Worm (Caenorhabditis elegans) whole organism, L4 larva: ENCODE results near the gene nhr-272.

Experiments used
- F44E2.7 ChIP-seq: fragments of 200-800 bp; sonication (Bioruptor generic); IDR thresholded peaks from 2 replicates; pipeline ENCODE4 v2.1.2; 2022; ENCODE audit warnings: missing genetic modification characterization, missing compliant biosample characterization
- Y75B8A.6 ChIP-seq: fragments of 200-800 bp; sonication (Bioruptor generic); IDR thresholded peaks from 2 replicates; pipeline ENCODE4 v1.3.6; 2022; ENCODE audit warnings: missing genetic modification reagents, missing genetic modification characterization, missing compliant biosample characterization
- aha-1 ChIP-seq: fragments of 150-350 bp; peaks from one replicate; lab custom pipeline; 2014; ENCODE audit warnings: missing biosample characterization, missing genetic modification characterization
- aly-2 ChIP-seq: sonication (generic microtip); optimal IDR thresholded peaks from 2 replicates; lab custom pipeline; 2018; ENCODE audit warnings: missing biosample characterization, missing genetic modification characterization
- ama-1 ChIP-seq: fragments of 150-350 bp; optimal IDR thresholded peaks from 2 replicates; lab custom pipeline; 2014; ENCODE audit warnings: inconsistent platforms, mixed read lengths
- arid-1 ChIP-seq: fragments of 200-800 bp; sonication (Bioruptor generic); conservative IDR thresholded peaks from 2 replicates; pipeline ENCODE4 v1.3.6; 2022; ENCODE audit warnings: missing genetic modification reagents, missing genetic modification characterization, missing compliant biosample characterization
- ceh-28 ChIP-seq: fragments of 150-350 bp; optimal IDR thresholded peaks from 2 replicates; lab custom pipeline; 2014; ENCODE audit warnings: missing biosample characterization, missing genetic modification reagents, missing genetic modification characterization
- ceh-44 ChIP-seq: fragments of 200-800 bp; sonication (Bioruptor generic); IDR thresholded peaks from 2 replicates; pipeline ENCODE4 v1.3.6; 2022; ENCODE audit warnings: missing genetic modification reagents, missing genetic modification characterization, missing compliant biosample characterization
- ceh-62 ChIP-seq: sonication (generic microtip); optimal IDR thresholded peaks from 2 replicates; lab custom pipeline; 2017; ENCODE audit warnings: missing biosample characterization, missing genetic modification characterization
- ctbp-1 ChIP-seq: fragments of 200-800 bp; sonication (Bioruptor generic); IDR thresholded peaks from 2 replicates; pipeline ENCODE4 v1.3.6; 2022; ENCODE audit warnings: missing genetic modification reagents, missing genetic modification characterization, missing compliant biosample characterization
- daf-16 ChIP-seq, 3 experiments: sonication (generic microtip); optimal IDR thresholded peaks; 2 replicates each; lab custom pipeline; 2016 to 2017; ENCODE audit warnings: missing genetic modification characterization in 3 of 3, missing genetic modification reagents in 3 of 3, mild to moderate bottlenecking in 2 of 3, missing compliant biosample characterization in 2 of 3, missing biosample characterization in 1 of 3, moderate library complexity in 1 of 3
- dmd-6 ChIP-seq: fragments of 200-800 bp; sonication (Bioruptor generic); IDR thresholded peaks from 2 replicates; pipeline ENCODE4 v1.3.6; 2022; ENCODE audit warnings: missing genetic modification reagents, missing genetic modification characterization, missing compliant biosample characterization
- dmd-8 ChIP-seq: fragments of 200-800 bp; sonication (Bioruptor generic); IDR thresholded peaks from 2 replicates; pipeline ENCODE4 v1.3.6; 2022; ENCODE audit warnings: missing genetic modification characterization, missing compliant biosample characterization
- dmd-9 ChIP-seq: fragments of 200-800 bp; sonication (Bioruptor generic); IDR thresholded peaks from 2 replicates; pipeline ENCODE4 v1.3.6; 2022; ENCODE audit warnings: missing genetic modification reagents, missing genetic modification characterization, missing compliant biosample characterization
- duxl-1 ChIP-seq: sonication (generic microtip); optimal IDR thresholded peaks from 2 replicates; lab custom pipeline; 2016; ENCODE audit warnings: mild to moderate bottlenecking, missing genetic modification characterization, moderate library complexity, missing compliant biosample characterization; ENCODE audit not compliant: poor library complexity
- dve-1 ChIP-seq: sonication (generic microtip); optimal IDR thresholded peaks from 2 replicates; lab custom pipeline; 2017; ENCODE audit warnings: antibody characterized with exemption, mild to moderate bottlenecking, missing genetic modification characterization, missing compliant biosample characterization; ENCODE audit not compliant: insufficient read depth
- egl-27 ChIP-seq: sonication (generic microtip); optimal IDR thresholded peaks from 3 replicates; lab custom pipeline; 2017; ENCODE audit warnings: missing biosample characterization, missing genetic modification reagents, missing genetic modification characterization
- gei-8 ChIP-seq: fragments of 200-800 bp; sonication (Bioruptor generic); optimal IDR thresholded peaks from 2 replicates; lab custom pipeline; 2018; ENCODE audit warnings: mild to moderate bottlenecking, missing genetic modification characterization, missing compliant biosample characterization
- hmg-1.1 ChIP-seq: fragments of 200-800 bp; sonication (Bioruptor generic); IDR thresholded peaks from 2 replicates; pipeline ENCODE4 v1.3.6; 2022; ENCODE audit warnings: missing genetic modification reagents, missing genetic modification characterization, missing compliant biosample characterization
- lim-7 ChIP-seq: fragments of 200-800 bp; sonication (Bioruptor generic); IDR thresholded peaks from 2 replicates; pipeline ENCODE4 v1.3.6; 2022; ENCODE audit warnings: missing genetic modification characterization, missing compliant biosample characterization
- lin-1 ChIP-seq: fragments of 200-800 bp; sonication (Bioruptor generic); IDR thresholded peaks from 2 replicates; pipeline ENCODE4 v1.3.6; 2022; ENCODE audit warnings: missing genetic modification reagents, missing genetic modification characterization, missing compliant biosample characterization
- lin-15B ChIP-seq: fragments of 150-350 bp; sonication (generic microtip); optimal IDR thresholded peaks from 3 replicates; lab custom pipeline; 2014; ENCODE audit warnings: missing biosample characterization, missing genetic modification characterization
- lin-29 ChIP-seq: fragments of 200-800 bp; sonication (Bioruptor generic); IDR thresholded peaks from 2 replicates; pipeline ENCODE4 v1.3.6; 2022; ENCODE audit warnings: missing genetic modification reagents, missing genetic modification characterization, missing compliant biosample characterization
- lin-38 ChIP-seq: fragments of 200-800 bp; sonication (Bioruptor generic); IDR thresholded peaks from 2 replicates; pipeline ENCODE4 v1.3.6; 2022; ENCODE audit warnings: missing genetic modification reagents, missing genetic modification characterization, missing compliant biosample characterization
- lir-3 ChIP-seq: sonication (generic microtip); optimal IDR thresholded peaks from 2 replicates; lab custom pipeline; 2016; ENCODE audit warnings: mild to moderate bottlenecking, missing genetic modification characterization, missing compliant biosample characterization
- madf-5 ChIP-seq, 2 experiments: fragments of 200-800 bp; sonication (Bioruptor generic); IDR thresholded peaks; 2 replicates each; pipeline ENCODE4 v1.3.6; 2022; ENCODE audit warnings: missing compliant biosample characterization in 2 of 2, missing genetic modification characterization in 2 of 2
- madf-9 ChIP-seq: fragments of 200-800 bp; sonication (Bioruptor generic); conservative IDR thresholded peaks from 2 replicates; pipeline ENCODE4 v1.3.6; 2022; ENCODE audit warnings: missing genetic modification reagents, missing genetic modification characterization, missing compliant biosample characterization
- mdt-29 ChIP-seq: fragments of 200-800 bp; sonication (Bioruptor generic); IDR thresholded peaks from 2 replicates; pipeline ENCODE4 v1.3.6; 2022; ENCODE audit warnings: missing genetic modification reagents, missing genetic modification characterization, missing compliant biosample characterization
- mep-1 ChIP-seq: fragments of 150-350 bp; sonication (generic microtip); optimal IDR thresholded peaks from 3 replicates; lab custom pipeline; 2014; ENCODE audit warnings: missing biosample characterization, missing genetic modification characterization
- nhr-10 ChIP-seq: fragments of 150-350 bp; optimal IDR thresholded peaks from 2 replicates; lab custom pipeline; 2014; ENCODE audit warnings: missing biosample characterization, missing genetic modification characterization
- nhr-102 ChIP-seq: sonication (generic microtip); optimal IDR thresholded peaks from 2 replicates; lab custom pipeline; 2016; ENCODE audit warnings: mild to moderate bottlenecking, missing genetic modification characterization, moderate library complexity, missing compliant biosample characterization
- nhr-25 ChIP-seq: sonication (generic microtip); optimal IDR thresholded peaks from 2 replicates; lab custom pipeline; 2017; ENCODE audit warnings: missing genetic modification characterization, mild to moderate bottlenecking, missing compliant biosample characterization, antibody characterized with exemption, moderate library complexity, borderline replicate concordance; ENCODE audit not compliant: insufficient read depth
- nhr-28 ChIP-seq: fragments of 150-350 bp; optimal IDR thresholded peaks from 2 replicates; lab custom pipeline; 2014; ENCODE audit warnings: missing biosample characterization, missing genetic modification characterization
- php-3 ChIP-seq: fragments of 200-800 bp; sonication (Bioruptor generic); IDR thresholded peaks from 2 replicates; pipeline ENCODE4 v1.3.6; 2022; ENCODE audit warnings: missing genetic modification reagents, missing genetic modification characterization, missing compliant biosample characterization
- pqm-1 ChIP-seq: sonication (generic microtip); optimal IDR thresholded peaks from 2 replicates; lab custom pipeline; 2017; ENCODE audit warnings: missing biosample characterization, missing genetic modification characterization
- rbr-2 ChIP-seq: sonication (generic microtip); optimal IDR thresholded peaks from 2 replicates; lab custom pipeline; 2016; ENCODE audit warnings: missing genotype, missing genetic modification characterization, missing compliant biosample characterization
- saeg-2 ChIP-seq: fragments of 200-800 bp; sonication (Bioruptor generic); IDR thresholded peaks from 2 replicates; pipeline ENCODE4 v1.3.6; 2022; ENCODE audit warnings: missing genetic modification reagents, missing genetic modification characterization, missing compliant biosample characterization
- set-16 ChIP-seq: fragments of 200-800 bp; sonication (Bioruptor generic); IDR thresholded peaks from 2 replicates; pipeline ENCODE4 v1.3.6; 2022; ENCODE audit warnings: missing genetic modification reagents, missing genetic modification characterization, missing compliant biosample characterization
- skn-1 ChIP-seq: fragments of 150-350 bp; optimal IDR thresholded peaks from 2 replicates; lab custom pipeline; 2014; ENCODE audit warnings: missing biosample characterization, missing genetic modification characterization
- snpc-1.2 ChIP-seq: fragments of 200-800 bp; sonication (Bioruptor generic); IDR thresholded peaks from 2 replicates; pipeline ENCODE4 v1.3.6; 2022; ENCODE audit warnings: missing genetic modification reagents, missing genetic modification characterization, missing compliant biosample characterization
- spr-3 ChIP-seq: fragments of 200-800 bp; sonication (Bioruptor generic); optimal IDR thresholded peaks from 2 replicates; lab custom pipeline; 2018; ENCODE audit warnings: mild to moderate bottlenecking, missing genetic modification characterization, missing compliant biosample characterization
- tag-97 ChIP-seq: fragments of 200-800 bp; sonication (Bioruptor generic); IDR thresholded peaks from 2 replicates; pipeline ENCODE4 v1.3.6; 2022; ENCODE audit warnings: missing genetic modification characterization, missing compliant biosample characterization
- unc-130 ChIP-seq: sonication (generic microtip); optimal IDR thresholded peaks from 2 replicates; lab custom pipeline; 2016; ENCODE audit warnings: missing genetic modification reagents, missing genetic modification characterization, missing compliant biosample characterization
- zfp-2 ChIP-seq: sonication (generic microtip); optimal IDR thresholded peaks from 2 replicates; lab custom pipeline; 2016; ENCODE audit warnings: mild to moderate bottlenecking, missing genetic modification characterization, missing compliant biosample characterization
- zip-11 ChIP-seq: fragments of 200-800 bp; sonication (Bioruptor generic); IDR thresholded peaks from 2 replicates; pipeline ENCODE4 v1.3.6; 2022; ENCODE audit warnings: missing genetic modification characterization, missing compliant biosample characterization
- zip-2 ChIP-seq: fragments of 150-350 bp; optimal IDR thresholded peaks from 2 replicates; lab custom pipeline; 2014; ENCODE audit warnings: missing biosample characterization, missing genetic modification characterization

Gene nhr-272

ce11 chrX:12663537-12663936 lies 41.1 kb downstream of the nhr-272 start, which contains the start of gene nlp-76 (continued):
- TF ChIP-seq ctbp-1 (GFP tag; lab: Robert Waterston, UW) (no peak), dmd-9 (GFP tag; lab: Robert Waterston, UW) (peak; percentile 41; the same call in 1 of the 2 replicates), dmd-6 (GFP tag; lab: Robert Waterston, UW) (no peak), hmg-1.1 (GFP tag; lab: Robert Waterston, UW) (0 out of 2 replicates have a peak, but pooled peaks have one; percentile 36), zfp-2 (tag; lab: Kevin White, UChicago) (no peak), php-3 (GFP tag; lab: Robert Waterston, UW) (0 out of 2 replicates have a peak, but pooled peaks have one; percentile 21), zip-11 (GFP tag; lab: Robert Waterston, UW) (no peak), egl-27 (tag; lab: Kevin White, UChicago) (no peak), arid-1 (GFP tag; lab: Robert Waterston, UW) (no peak), ceh-44 (GFP tag; lab: Robert Waterston, UW) (no peak), pqm-1 (no peak), zip-2 (tag; lab: Kevin White, UChicago) (no peak), madf-5 (GFP tag; IDR thresholded peaks at IDR 0.05; lab: Robert Waterston, UW) (no peak), nhr-28 (tag; lab: Kevin White, UChicago) (no peak), nhr-102 (tag; lab: Kevin White, UChicago) (no peak), lin-15B (tag; lab: Kevin White, UChicago) (no peak), lin-38 (GFP tag; lab: Robert Waterston, UW) (0 out of 2 replicates have a peak, but pooled peaks have one; percentile 6), dmd-8 (GFP tag; lab: Robert Waterston, UW) (no peak), lim-7 (GFP tag; lab: Robert Waterston, UW) (peak; percentile 61; the same call in 1 of the 2 replicates), mep-1 (peak; percentile 41), lin-29 (GFP tag; lab: Robert Waterston, UW) (no peak), mdt-29 (GFP tag; lab: Robert Waterston, UW) (no peak), ama-1 (lab: Kevin White, UChicago) (no peak), lin-1 (GFP tag; lab: Robert Waterston, UW) (no peak), nhr-10 (no peak), ceh-28 (tag; lab: Kevin White, UChicago) (no peak), aly-2 (tag; lab: Kevin White, UChicago) (no peak), tag-97 (GFP tag; lab: Robert Waterston, UW) (no peak), ceh-62 (tag; lab: Kevin White, UChicago) (no peak), rbr-2 (tag; lab: Kevin White, UChicago) (no peak), duxl-1 (tag; lab: Kevin White, UChicago) (no peak), spr-3 (peak; percentile 39), dve-1 (tag; lab: Kevin White, UChicago) (no peak), F44E2.7 (GFP tag; lab: Robert Waterston, UW) (no peak), Y75B8A.6 (GFP tag; lab: Robert Waterston, UW) (no peak)

ce11 chrX:12663114-12663513 lies 41.5 kb downstream of the nhr-272 start:
- no peak for TF ChIP-seq rbr-2 (tag; lab: Kevin White, UChicago)
- TF ChIP-seq nhr-25 = peak; percentile 47
- no peak for TF ChIP-seq snpc-1.2
- peak; percentile 10 for TF ChIP-seq duxl-1 (tag; lab: Kevin White, UChicago)
- TF ChIP-seq ctbp-1 (GFP tag; lab: Robert Waterston, UW) = peak; percentile 21; the same call in 1 of the 2 replicates
- TF ChIP-seq aha-1 (tag; lab: Kevin White, UChicago) = peak; percentile 95

- TF ChIP-seq gei-8 = peak; percentile 73
- TF ChIP-seq nhr-28 (tag; lab: Kevin White, UChicago) = no peak
- peak; percentile 82 for TF ChIP-seq nhr-102 (tag; lab: Kevin White, UChicago)
- peak; percentile 30 for TF ChIP-seq unc-130
- TF ChIP-seq hmg-1.1 (GFP tag; lab: Robert Waterston, UW) = peak; percentile 92
- peak; percentile 71; the same call in 1 of the 2 replicates for TF ChIP-seq arid-1 (GFP tag; lab: Robert Waterston, UW)
- peak; percentile 57; the same call in 1 of the 2 replicates for TF ChIP-seq zip-11 (GFP tag; lab: Robert Waterston, UW)
- TF ChIP-seq madf-5 (GFP tag; IDR thresholded peaks at IDR 0.05; lab: Robert Waterston, UW) = peak in 1 of 2 experiments; percentile 75; a peak in 1 of 4 replicates
- TF ChIP-seq daf-16 (GFP tag; optimal IDR thresholded peaks at IDR 0.05; lab: Kevin White, UChicago) = peak; percentile 66 to 88
- peak; percentile 78 for TF ChIP-seq daf-16 (tag; optimal IDR thresholded peaks at IDR 0.05; lab: Kevin White, UChicago)
- no peak for TF ChIP-seq pqm-1
- TF ChIP-seq lir-3 = peak; percentile 61
- peak; percentile 38; the same call in 1 of the 2 replicates for TF ChIP-seq set-16 (GFP tag; lab: Robert Waterston, UW)
- TF ChIP-seq saeg-2 = no peak
- peak; percentile 66; the same call in 1 of the 2 replicates for TF ChIP-seq php-3 (GFP tag; lab: Robert Waterston, UW)
- TF ChIP-seq madf-9 (GFP tag; lab: Robert Waterston, UW) = peak; percentile 80
- TF ChIP-seq skn-1 (tag; lab: Kevin White, UChicago) = no peak
These were observed 43.5 kb downstream of the nhr-272 start for ce11 chrX:12661091-12661526.
